Worm (Caenorhabditis elegans) whole organism, early embryonic: ENCODE data around the gene nspe-1.

Experiments used
- F13C5.2 ChIP-seq: sonication (generic microtip); optimal IDR thresholded peaks from 2 replicates; lab custom pipeline; 2017; ENCODE audit warnings: mild to moderate bottlenecking, missing genetic modification characterization, inconsistent platforms, missing compliant biosample characterization
- aly-1 ChIP-seq: sonication (generic microtip); optimal IDR thresholded peaks from 2 replicates; lab custom pipeline; 2016; ENCODE audit warnings: missing genetic modification characterization, missing compliant biosample characterization
- ama-1 ChIP-seq: fragments of 150-350 bp; optimal IDR thresholded peaks from 2 replicates; lab custom pipeline; 2014
- ets-7 ChIP-seq: sonication (generic microtip); optimal IDR thresholded peaks from 2 replicates; lab custom pipeline; 2016; ENCODE audit warnings: missing genotype, missing genetic modification characterization, missing compliant biosample characterization
- flt-1 ChIP-seq: fragments of 200-800 bp; sonication (Bioruptor generic); IDR thresholded peaks from 2 replicates; pipeline ENCODE4 v1.3.6; 2022; ENCODE audit warnings: missing genetic modification characterization, missing compliant biosample characterization
- hmbx-1 ChIP-seq: sonication (generic microtip); optimal IDR thresholded peaks from 2 replicates; lab custom pipeline; 2016; ENCODE audit warnings: mild to moderate bottlenecking, missing genetic modification characterization, missing compliant biosample characterization
- hnd-1 ChIP-seq: sonication (generic microtip); optimal IDR thresholded peaks from 2 replicates; lab custom pipeline; 2016; ENCODE audit warnings: missing genetic modification characterization, missing compliant biosample characterization
- pes-1 ChIP-seq: fragments of 200-800 bp; sonication (Bioruptor generic); IDR thresholded peaks from 2 replicates; pipeline ENCODE4 v1.3.6; 2022; ENCODE audit warnings: missing genetic modification reagents, missing genetic modification characterization, missing compliant biosample characterization
- tbx-11 ChIP-seq: fragments of 200-800 bp; sonication (Bioruptor generic); IDR thresholded peaks from 2 replicates; pipeline ENCODE4 v1.3.6; 2022; ENCODE audit warnings: missing genetic modification characterization, missing compliant biosample characterization

- no peak for TF ChIP-seq pes-1
- TF ChIP-seq F13C5.2 (tag; lab: Kevin White, UChicago) = no peak
- no peak for TF ChIP-seq ama-1 (lab: Kevin White, UChicago)
- TF ChIP-seq hnd-1 (tag; lab: Kevin White, UChicago) = no peak
- TF ChIP-seq ets-7 (tag; lab: Kevin White, UChicago) = no peak
- no peak for TF ChIP-seq tbx-11
- TF ChIP-seq flt-1 (GFP tag; lab: Robert Waterston, UW) = no peak
- no peak for TF ChIP-seq aly-1 (tag; lab: Kevin White, UChicago)
- no peak for TF ChIP-seq hmbx-1 (tag; lab: Kevin White, UChicago)
Observed at ce11 chrII:12654447-12654846, 33.8 kb upstream of the nspe-1 start, which contains the start of gene rgs-4.
